Fruit fly (Drosophila melanogaster): Measurements from ENCODE around the gene CG42554.
A peak's percentile ranks its signal among the peaks of the same experiment; 100 is the strongest.

CG42554 gene

DNA sequence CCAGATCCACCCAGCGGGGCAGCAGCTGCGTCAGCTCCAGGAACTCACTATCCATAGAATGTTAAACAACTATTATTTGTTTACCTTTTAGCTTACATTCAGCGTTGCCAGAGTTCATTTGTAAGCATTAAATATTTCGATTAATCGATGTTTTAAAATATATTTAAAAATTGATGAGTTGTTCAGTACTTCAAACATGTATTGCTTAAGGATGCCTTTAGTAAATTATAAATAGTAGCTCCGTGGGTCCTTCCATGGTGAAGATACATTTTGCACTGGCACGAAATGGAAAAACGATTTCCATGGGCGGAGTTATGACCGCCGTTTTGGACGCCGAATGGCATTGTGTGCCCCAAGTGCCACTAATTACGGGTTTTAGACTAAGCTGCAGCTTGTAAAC lies 5.8 kb downstream of the CG42554 start, which contains the start of the genes JMJD5 and Gr61a:
TSS of gene JMJD5 (minus strand) at position 101 of the 400 bp plus-strand sequence.
TSS of gene Gr61a (plus strand) at position 192 of the 400 bp plus-strand sequence.
- TF ChIP-seq rn (GFP tag; IDR thresholded peaks at IDR 0.05) (no peak), gl (tag; optimal IDR thresholded peaks at IDR 0.05) (no peak), CG34367 (tag; optimal IDR thresholded peaks at IDR 0.05) (no peak), CG4496 (GFP tag; IDR thresholded peaks at IDR 0.05) (no peak), CG12605 (GFP tag; IDR thresholded peaks at IDR 0.05) (no peak), Pif1B (GFP tag; optimal IDR thresholded peaks at IDR 0.05) (no peak), CG15710 (tag; optimal IDR thresholded peaks at IDR 0.05) (no peak), Ets98B (GFP tag; IDR thresholded peaks at IDR 0.05) (no peak), CG8159 (tag; optimal IDR thresholded peaks at IDR 0.05) (no peak), CG13204 (GFP tag; optimal IDR thresholded peaks at IDR 0.05) (no peak), CG14655 (GFP tag; optimal IDR thresholded peaks at IDR 0.05) (no peak), CG17806 (tag; optimal IDR thresholded peaks at IDR 0.05) (no peak), D1 (tag; optimal IDR thresholded peaks at IDR 0.05) (no peak), CG8301 (tag; optimal IDR thresholded peaks at IDR 0.05) (no peak), CG10348 (GFP tag; IDR thresholded peaks at IDR 0.05) (no peak), fd96Ca (GFP tag; IDR thresholded peaks at IDR 0.05) (no peak), CG32121 (GFP tag; IDR thresholded peaks at IDR 0.05) (no peak), Pif1A (GFP tag; optimal IDR thresholded peaks at IDR 0.05) (no peak), CG9948 (tag; optimal IDR thresholded peaks at IDR 0.05) (no peak)

dm6 chr3L:843626-844025 lies 8.1 kb downstream of the CG42554 start, which contains the start of gene Cep290:
TSS of gene Cep290 (plus strand) at chr3L:843926.
- TF ChIP-seq CG10348 (GFP tag; IDR thresholded peaks at IDR 0.05) (no peak), CG4496 (GFP tag; IDR thresholded peaks at IDR 0.05) (no peak), CG8301 (tag; optimal IDR thresholded peaks at IDR 0.05) (no peak)

DNA sequence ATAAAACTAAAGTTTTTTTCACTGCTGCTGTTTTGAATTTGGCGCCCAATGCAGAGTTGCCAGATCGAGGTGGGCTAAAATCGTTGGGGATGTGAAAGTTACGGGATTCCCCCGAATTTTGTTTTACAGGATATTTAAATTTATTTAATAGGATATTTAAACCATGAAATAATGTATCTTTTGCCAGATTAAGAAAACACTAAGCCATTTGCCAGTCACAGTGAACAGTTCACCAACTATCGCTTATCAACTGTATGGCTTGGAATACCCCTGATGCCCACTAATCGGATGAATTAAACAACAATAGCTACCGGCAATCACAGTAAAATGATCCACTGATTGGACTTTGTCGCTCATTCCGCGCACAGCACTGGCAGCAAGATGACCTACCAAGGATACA lies 15.6 kb downstream of the CG42554 start, which contains the start of gene Dci:
TSS of gene Dci (plus strand) at position 286 of the 400 bp plus-strand sequence.
- TF ChIP-seq Ets98B (GFP tag; IDR thresholded peaks at IDR 0.05) (no peak), Pif1A (GFP tag; optimal IDR thresholded peaks at IDR 0.05) (no peak), EcR (GFP tag; optimal IDR thresholded peaks at IDR 0.05) (no peak), D1 (tag; optimal IDR thresholded peaks at IDR 0.05) (no peak), CG32121 (GFP tag; IDR thresholded peaks at IDR 0.05) (peak; percentile 69), rn (GFP tag; IDR thresholded peaks at IDR 0.05) (no peak), CG17806 (tag; optimal IDR thresholded peaks at IDR 0.05) (peak; percentile 41), CG8159 (tag; optimal IDR thresholded peaks at IDR 0.05) (peak; percentile 43), CG34367 (tag; optimal IDR thresholded peaks at IDR 0.05) (no peak), CG12605 (GFP tag; IDR thresholded peaks at IDR 0.05) (no peak), fd96Ca (GFP tag; IDR thresholded peaks at IDR 0.05) (peak; percentile 72), Pif1B (GFP tag; optimal IDR thresholded peaks at IDR 0.05) (no peak), gl (tag; optimal IDR thresholded peaks at IDR 0.05) (no peak), CG9948 (tag; optimal IDR thresholded peaks at IDR 0.05) (no peak), Snoo (tag; optimal IDR thresholded peaks at IDR 0.05) (no peak), CG14655 (GFP tag; optimal IDR thresholded peaks at IDR 0.05) (no peak), CG15710 (tag; optimal IDR thresholded peaks at IDR 0.05) (peak; percentile 49), CG13204 (GFP tag; optimal IDR thresholded peaks at IDR 0.05) (no peak), CG4496 (GFP tag; IDR thresholded peaks at IDR 0.05) (peak; percentile 63; the same call in 1 of the 3 replicates), CG8301 (tag; optimal IDR thresholded peaks at IDR 0.05) (no peak), CG10348 (GFP tag; IDR thresholded peaks at IDR 0.05) (no peak)

- TF ChIP-seq CG4496 (GFP tag; IDR thresholded peaks at IDR 0.05): no peak
- TF ChIP-seq Snoo (tag; optimal IDR thresholded peaks at IDR 0.05): no peak
- TF ChIP-seq D1 (tag; optimal IDR thresholded peaks at IDR 0.05): no peak
- no peak for TF ChIP-seq rn (GFP tag; IDR thresholded peaks at IDR 0.05)
- TF ChIP-seq CG12605 (GFP tag; IDR thresholded peaks at IDR 0.05): no peak
- no peak for TF ChIP-seq Pif1A (GFP tag; optimal IDR thresholded peaks at IDR 0.05)
- no peak for TF ChIP-seq CG32121 (GFP tag; IDR thresholded peaks at IDR 0.05)
- no peak for TF ChIP-seq Ets98B (GFP tag; IDR thresholded peaks at IDR 0.05)
- TF ChIP-seq CG34367 (tag; optimal IDR thresholded peaks at IDR 0.05): no peak
- TF ChIP-seq CG8301 (tag; optimal IDR thresholded peaks at IDR 0.05): no peak
- no peak for TF ChIP-seq CG17806 (tag; optimal IDR thresholded peaks at IDR 0.05)
- no peak for TF ChIP-seq CG15710 (tag; optimal IDR thresholded peaks at IDR 0.05)
- TF ChIP-seq CG13204 (GFP tag; optimal IDR thresholded peaks at IDR 0.05): no peak
These were observed 16.8 kb downstream of the CG42554 start for dm6 chr3L:852267-852666.

dm6 chr3L:857063-858015 lies 21.9 kb downstream of the CG42554 start, which contains the start of gene dpr20:
TSS of gene dpr20 (minus strand) at chr3L:857248.
- TF ChIP-seq D1 (tag; optimal IDR thresholded peaks at IDR 0.05) (no peak), CG32121 (GFP tag; IDR thresholded peaks at IDR 0.05) (peak; percentile 91), CG15710 (tag; optimal IDR thresholded peaks at IDR 0.05) (peak; percentile 72), CG12605 (GFP tag; IDR thresholded peaks at IDR 0.05) (peak; percentile 95), EcR (GFP tag; optimal IDR thresholded peaks at IDR 0.05) (no peak), Pif1B (GFP tag; optimal IDR thresholded peaks at IDR 0.05) (peak; percentile 76), CG10348 (GFP tag; IDR thresholded peaks at IDR 0.05) (peak; percentile 70), CG13204 (GFP tag; optimal IDR thresholded peaks at IDR 0.05) (no peak), Pif1A (GFP tag; optimal IDR thresholded peaks at IDR 0.05) (peak; percentile 78), CG9948 (tag; optimal IDR thresholded peaks at IDR 0.05) (peak; percentile 61), Snoo (tag; optimal IDR thresholded peaks at IDR 0.05) (peak; percentile 65), CG17806 (tag; optimal IDR thresholded peaks at IDR 0.05) (peak; percentile 78), CG4496 (GFP tag; IDR thresholded peaks at IDR 0.05) (peak; percentile 96), rn (GFP tag; IDR thresholded peaks at IDR 0.05) (peak; percentile 84), CG8301 (tag; optimal IDR thresholded peaks at IDR 0.05) (peak; percentile 81), CG34367 (tag; optimal IDR thresholded peaks at IDR 0.05) (peak; percentile 60), fd96Ca (GFP tag; IDR thresholded peaks at IDR 0.05) (peak; percentile 94), Ets98B (GFP tag; IDR thresholded peaks at IDR 0.05) (peak; percentile 94), gl (tag; optimal IDR thresholded peaks at IDR 0.05) (peak; percentile 59), CG8159 (tag; optimal IDR thresholded peaks at IDR 0.05) (peak; percentile 81), CG14655 (GFP tag; optimal IDR thresholded peaks at IDR 0.05) (peak; percentile 81)

Measured in whole organism, pupa.